Worm (Caenorhabditis elegans) whole organism, young adult: ENCODE data around the gene T19D12.1.

Experiments
- B0019.2 ChIP-seq: fragments of 200-800 bp; sonication (Bioruptor generic); conservative IDR thresholded peaks from 2 replicates; pipeline ENCODE4 v1.3.6; 2022; ENCODE audit warnings: missing genetic modification reagents, missing genetic modification characterization, missing compliant biosample characterization
- B0261.1 ChIP-seq: sonication (generic microtip); optimal IDR thresholded peaks from 2 replicates; lab custom pipeline; 2016; ENCODE audit warnings: mild to moderate bottlenecking, missing genetic modification characterization, moderate library complexity, missing compliant biosample characterization
- F22D6.2 ChIP-seq: sonication (generic microtip); optimal IDR thresholded peaks from 2 replicates; lab custom pipeline; 2016; ENCODE audit warnings: mild to moderate bottlenecking, missing genetic modification characterization, missing compliant biosample characterization
- F33H1.4 ChIP-seq: fragments of 200-800 bp; sonication (Bioruptor generic); IDR thresholded peaks from 2 replicates; pipeline ENCODE4 v1.3.6; 2022; ENCODE audit warnings: missing genetic modification reagents, missing genetic modification characterization, missing compliant biosample characterization
- F37B4.10 ChIP-seq: fragments of 200-800 bp; sonication (Bioruptor generic); IDR thresholded peaks from 2 replicates; pipeline ENCODE4 v1.3.6; 2022; ENCODE audit warnings: missing genetic modification characterization, missing compliant biosample characterization
- F39B2.1 ChIP-seq: fragments of 200-800 bp; sonication (Bioruptor generic); IDR thresholded peaks from 2 replicates; pipeline ENCODE4 v1.3.6; 2022; ENCODE audit warnings: missing genetic modification reagents, missing genetic modification characterization, missing compliant biosample characterization
- F52B5.7 ChIP-seq: sonication (generic microtip); optimal IDR thresholded peaks from 2 replicates; lab custom pipeline; 2016; ENCODE audit warnings: mild to moderate bottlenecking, missing genetic modification characterization, missing compliant biosample characterization
- K12H6.12 ChIP-seq: fragments of 200-800 bp; sonication (Bioruptor generic); optimal IDR thresholded peaks from 2 replicates; lab custom pipeline; 2018; ENCODE audit warnings: mild to moderate bottlenecking, missing genetic modification characterization, missing compliant biosample characterization
- aptf-2 ChIP-seq: fragments of 200-800 bp; sonication (Bioruptor generic); conservative IDR thresholded peaks from 2 replicates; pipeline ENCODE4 v1.3.6; 2022; ENCODE audit warnings: missing genetic modification reagents, missing genetic modification characterization, missing compliant biosample characterization
- bed-2 ChIP-seq: fragments of 200-800 bp; sonication (Bioruptor generic); IDR thresholded peaks from 2 replicates; pipeline ENCODE4 v1.3.6; 2022; ENCODE audit warnings: missing genetic modification reagents, missing genetic modification characterization, missing compliant biosample characterization
- ccch-3 ChIP-seq: fragments of 200-800 bp; sonication (Bioruptor generic); optimal IDR thresholded peaks from 2 replicates; lab custom pipeline; 2018; ENCODE audit warnings: mild to moderate bottlenecking, missing genetic modification characterization, missing compliant biosample characterization
- cebp-1 ChIP-seq, 2 experiments: fragments of 200-800 bp in 1 of 2; sonication (Bioruptor generic) in 1 of 2; sonication (generic microtip) in 1 of 2; IDR thresholded peaks in 1 of 2; optimal IDR thresholded peaks in 1 of 2; 2 replicates each; pipeline versions ENCODE4 v1.3.6 to Lab custom; 2017 to 2022; ENCODE audit warnings: missing compliant biosample characterization in 2 of 2, missing genetic modification characterization in 2 of 2, mild to moderate bottlenecking in 1 of 2, missing genetic modification reagents in 1 of 2, moderate library complexity in 1 of 2
- cebp-2 ChIP-seq: fragments of 200-800 bp; sonication (Bioruptor generic); IDR thresholded peaks from 2 replicates; pipeline ENCODE4 v1.3.6; 2022; ENCODE audit warnings: missing genetic modification characterization, missing compliant biosample characterization
- ceh-58 ChIP-seq: fragments of 200-800 bp; sonication (Bioruptor generic); IDR thresholded peaks from 2 replicates; pipeline ENCODE4 v1.3.6; 2022; ENCODE audit warnings: missing genetic modification characterization, missing compliant biosample characterization
- ceh-79 ChIP-seq: sonication (generic microtip); optimal IDR thresholded peaks from 2 replicates; lab custom pipeline; 2017; ENCODE audit warnings: mild to moderate bottlenecking, missing genetic modification characterization, missing compliant biosample characterization
- ceh-91 ChIP-seq: fragments of 200-800 bp; sonication (Bioruptor generic); IDR thresholded peaks from 2 replicates; pipeline ENCODE4 v1.3.6; 2022; ENCODE audit warnings: missing genetic modification reagents, missing genetic modification characterization, missing compliant biosample characterization
- chd-7 ChIP-seq: sonication (generic microtip); optimal IDR thresholded peaks from 2 replicates; lab custom pipeline; 2016; ENCODE audit warnings: mild to moderate bottlenecking, missing genetic modification characterization, moderate library complexity, missing compliant biosample characterization
- dox-1 ChIP-seq: fragments of 200-800 bp; sonication (Bioruptor generic); IDR thresholded peaks from 2 replicates; pipeline ENCODE4 v1.3.6; 2022; ENCODE audit warnings: missing genetic modification reagents, missing genetic modification characterization, missing compliant biosample characterization
- dpff-1 ChIP-seq: sonication (generic microtip); optimal IDR thresholded peaks from 2 replicates; lab custom pipeline; 2017; ENCODE audit warnings: mild to moderate bottlenecking, missing genetic modification characterization, missing compliant biosample characterization
- ekl-4 ChIP-seq: fragments of 200-800 bp; sonication (Bioruptor generic); IDR thresholded peaks from 2 replicates; pipeline ENCODE4 v1.3.6; 2022; ENCODE audit warnings: missing genetic modification reagents, missing genetic modification characterization, missing compliant biosample characterization
- gei-17 ChIP-seq: fragments of 200-800 bp; sonication (Bioruptor generic); optimal IDR thresholded peaks from 2 replicates; lab custom pipeline; 2018; ENCODE audit warnings: mild to moderate bottlenecking, missing genetic modification characterization, missing compliant biosample characterization
- hlh-12 ChIP-seq: sonication (generic microtip); optimal IDR thresholded peaks from 2 replicates; lab custom pipeline; 2016; ENCODE audit warnings: missing genetic modification characterization, missing compliant biosample characterization
- lag-1 ChIP-seq: fragments of 200-800 bp; sonication (Bioruptor generic); IDR thresholded peaks from 2 replicates; pipeline ENCODE4 v1.3.6; 2022; ENCODE audit warnings: missing genetic modification reagents, missing genetic modification characterization, missing compliant biosample characterization
- let-607 ChIP-seq, 2 experiments: fragments of 200-800 bp in 1 of 2; sonication (Bioruptor generic) in 1 of 2; sonication (generic microtip) in 1 of 2; optimal IDR thresholded peaks; 2 replicates each; lab custom pipeline; 2016 to 2018; ENCODE audit warnings: mild to moderate bottlenecking in 2 of 2, missing compliant biosample characterization in 2 of 2, missing genetic modification characterization in 2 of 2, moderate library complexity in 2 of 2, missing genotype in 1 of 2
- lsl-1 ChIP-seq: fragments of 200-800 bp; sonication (Bioruptor generic); optimal IDR thresholded peaks from 2 replicates; lab custom pipeline; 2018; ENCODE audit warnings: mild to moderate bottlenecking, missing genetic modification characterization, moderate library complexity, missing compliant biosample characterization
- madf-8 ChIP-seq: fragments of 200-800 bp; sonication (Bioruptor generic); conservative IDR thresholded peaks from 2 replicates; pipeline ENCODE4 v1.3.6; 2022; ENCODE audit warnings: missing genetic modification reagents, missing genetic modification characterization, missing compliant biosample characterization
- mcd-1 ChIP-seq: fragments of 200-800 bp; sonication (Bioruptor generic); IDR thresholded peaks from 2 replicates; pipeline ENCODE4 v1.3.6; 2022; ENCODE audit warnings: missing genetic modification reagents, missing genetic modification characterization, missing compliant biosample characterization
- nhr-179 ChIP-seq: sonication (generic microtip); optimal IDR thresholded peaks from 2 replicates; lab custom pipeline; 2016; ENCODE audit warnings: mild to moderate bottlenecking, missing genetic modification characterization, missing compliant biosample characterization
- nhr-27 ChIP-seq: fragments of 200-800 bp; sonication (Bioruptor generic); optimal IDR thresholded peaks from 2 replicates; lab custom pipeline; 2018; ENCODE audit warnings: mild to moderate bottlenecking, missing genetic modification characterization, moderate library complexity, missing compliant biosample characterization
- sea-2 ChIP-seq: fragments of 200-800 bp; sonication (Bioruptor generic); IDR thresholded peaks from 2 replicates; pipeline ENCODE4 v1.3.6; 2022; ENCODE audit warnings: missing genetic modification characterization, missing compliant biosample characterization
- snpc-1.1 ChIP-seq: sonication (generic microtip); optimal IDR thresholded peaks from 2 replicates; lab custom pipeline; 2017; ENCODE audit warnings: missing genetic modification characterization, mild to moderate bottlenecking, missing compliant biosample characterization, antibody characterized with exemption, moderate library complexity, missing genotype, missing genetic modification reagents; ENCODE audit not compliant: insufficient read depth
- snpc-1.3 ChIP-seq: sonication (generic microtip); optimal IDR thresholded peaks from 2 replicates; lab custom pipeline; 2017; ENCODE audit warnings: missing genetic modification characterization, mild to moderate bottlenecking, missing compliant biosample characterization, antibody characterized with exemption, moderate library complexity, missing genotype, missing genetic modification reagents; ENCODE audit not compliant: insufficient read depth
- snpc-3.4 ChIP-seq: sonication (generic microtip); optimal IDR thresholded peaks from 2 replicates; lab custom pipeline; 2017; ENCODE audit warnings: missing genetic modification characterization, mild to moderate bottlenecking, missing compliant biosample characterization, antibody characterized with exemption, moderate library complexity, missing genotype, missing genetic modification reagents
- tbx-9 ChIP-seq: sonication (generic microtip); optimal IDR thresholded peaks from 2 replicates; lab custom pipeline; 2016; ENCODE audit warnings: borderline replicate concordance, missing genetic modification characterization, inconsistent platforms, missing compliant biosample characterization
- unc-130 ChIP-seq: sonication (generic microtip); optimal IDR thresholded peaks from 2 replicates; lab custom pipeline; 2016; ENCODE audit warnings: missing genetic modification reagents, missing genetic modification characterization, missing compliant biosample characterization
- zfh-2 ChIP-seq: fragments of 200-800 bp; sonication (Bioruptor generic); conservative IDR thresholded peaks from 2 replicates; pipeline ENCODE4 v1.3.6; 2022; ENCODE audit warnings: missing genetic modification reagents, missing genetic modification characterization, missing compliant biosample characterization
- ztf-6 ChIP-seq: fragments of 200-800 bp; sonication (Bioruptor generic); IDR thresholded peaks from 2 replicates; pipeline ENCODE4 v1.3.6; 2022; ENCODE audit warnings: missing genetic modification reagents, missing genetic modification characterization, missing compliant biosample characterization

T19D12.1 gene

ce11 chrII:6710596-6710995 is 43.9 kb downstream of the T19D12.1 start:
- TF ChIP-seq F37B4.10 (GFP tag; lab: Robert Waterston, UW) (no peak), zfh-2 (GFP tag; lab: Robert Waterston, UW) (peak; percentile 74), dox-1 (GFP tag; lab: Robert Waterston, UW) (0 out of 2 replicates have a peak, but pooled peaks have one; percentile 23), bed-2 (GFP tag; lab: Robert Waterston, UW) (no peak), dpff-1 (no peak), ztf-6 (GFP tag; lab: Robert Waterston, UW) (no peak)

DNA sequence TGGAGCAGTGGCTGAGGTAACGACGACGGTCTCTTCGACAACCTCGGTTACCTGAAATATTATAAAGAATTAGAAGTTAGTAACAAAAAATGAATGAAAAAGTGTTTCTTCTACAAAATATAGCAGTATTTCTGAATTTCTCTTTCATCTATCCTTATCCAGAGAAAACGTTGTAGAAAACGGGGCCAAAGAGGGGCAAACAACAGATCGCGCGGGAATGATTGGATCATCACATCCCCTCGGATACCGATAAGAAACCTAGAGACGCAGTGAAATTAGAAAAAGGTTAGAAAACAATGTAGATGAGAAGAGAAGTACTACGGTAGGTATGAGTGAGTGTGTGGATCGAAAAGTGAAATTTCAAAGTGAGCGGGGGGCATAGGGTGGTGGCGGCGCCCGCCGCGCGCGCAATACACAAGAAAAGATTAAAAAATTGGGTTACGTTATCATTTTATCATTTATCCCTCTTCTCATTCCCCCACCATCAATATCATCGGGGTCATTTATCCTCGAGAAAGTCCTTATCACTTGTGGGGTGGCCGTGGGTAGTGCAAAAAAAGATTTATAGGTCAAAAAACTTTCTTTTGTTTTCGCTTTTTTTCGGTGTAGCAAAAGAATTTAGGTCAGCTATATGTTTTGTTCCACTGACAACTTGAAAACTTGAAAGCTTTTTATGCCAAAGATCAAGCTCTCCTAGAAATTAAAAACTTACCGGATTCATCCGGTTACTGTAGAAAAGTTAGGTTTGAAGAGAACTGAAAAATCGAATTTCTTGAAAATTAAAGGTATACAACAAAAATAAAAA is 45.7 kb downstream of the T19D12.1 start, which contains the start of the genes dpy-10 and T14B4.19:
Gene dpy-10, minus strand, starts transcription at position 51 of the 805 bp plus-strand sequence.
Gene T14B4.19, minus strand, starts transcription at position 755 of the 805 bp plus-strand sequence.
- no peak for TF ChIP-seq ceh-58 (GFP tag; lab: Robert Waterston, UW)
- TF ChIP-seq lsl-1 = no peak
- TF ChIP-seq F52B5.7 (tag; lab: Kevin White, UChicago) = no peak
- TF ChIP-seq sea-2 (GFP tag; lab: Robert Waterston, UW) = no peak
- no peak for TF ChIP-seq nhr-179 (tag; lab: Kevin White, UChicago)
- no peak for TF ChIP-seq snpc-3.4 (tag; lab: Kevin White, UChicago)
- TF ChIP-seq hlh-12 (tag; lab: Kevin White, UChicago) = no peak
- TF ChIP-seq cebp-2 (GFP tag; lab: Robert Waterston, UW) = no peak
- no peak for TF ChIP-seq unc-130 (GFP tag; lab: Kevin White, UChicago)

ce11 chrII:6713003-6713402 is 46.3 kb downstream of the T19D12.1 start:
- no peak for TF ChIP-seq ccch-3 (GFP tag; lab: Kevin White, UChicago)
- no peak for TF ChIP-seq snpc-1.3 (tag; lab: Kevin White, UChicago)
- no peak for TF ChIP-seq ceh-91 (GFP tag; lab: Robert Waterston, UW)
- TF ChIP-seq F22D6.2 (tag; lab: Kevin White, UChicago) = no peak
- no peak for TF ChIP-seq madf-8
- TF ChIP-seq B0261.1 = no peak
- TF ChIP-seq B0019.2 (GFP tag; lab: Robert Waterston, UW) = no peak
- no peak for TF ChIP-seq let-607 (tag; optimal IDR thresholded peaks at IDR 0.05; lab: Kevin White, UChicago)
- no peak for TF ChIP-seq gei-17 (GFP tag; lab: Kevin White, UChicago)
- no peak for TF ChIP-seq nhr-27 (tag; lab: Kevin White, UChicago)
- TF ChIP-seq, all 124 proteins: peak for 0

DNA sequence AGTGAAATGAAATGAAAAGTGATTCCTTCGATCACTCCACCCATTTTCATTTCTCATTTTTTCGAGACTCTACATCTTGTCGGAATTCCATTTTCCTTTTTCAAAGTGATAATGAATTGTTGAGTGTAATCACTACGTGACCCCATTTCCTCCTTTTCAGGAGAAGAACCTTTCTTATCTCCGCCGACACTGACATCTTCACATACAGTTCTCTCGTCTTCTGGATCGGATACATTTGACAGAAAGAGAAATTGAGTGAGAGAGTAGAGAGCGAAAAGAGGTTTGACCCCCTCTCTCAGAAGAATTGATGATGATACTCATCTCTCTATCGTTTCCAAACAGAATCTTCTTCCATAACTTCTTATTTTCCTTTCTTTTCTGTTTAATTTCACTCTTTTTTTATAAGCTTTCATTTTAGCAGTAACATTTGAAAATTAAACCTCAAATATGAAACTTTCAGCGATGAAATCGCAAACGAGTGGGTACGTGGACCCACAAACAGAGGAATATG is 47.2 kb downstream of the T19D12.1 start, which contains the start of gene dpy-2:
Gene dpy-2, plus strand, starts transcription at position 461 of the 511 bp plus-strand sequence.
- no peak for TF ChIP-seq K12H6.12 (tag; lab: Kevin White, UChicago)
- no peak for TF ChIP-seq snpc-1.1 (tag; lab: Kevin White, UChicago)
- no peak for TF ChIP-seq ceh-58 (GFP tag; lab: Robert Waterston, UW)
- TF ChIP-seq cebp-1 (GFP tag; IDR thresholded peaks at IDR 0.05; lab: Robert Waterston, UW) = no peak
- TF ChIP-seq cebp-1 (tag; optimal IDR thresholded peaks at IDR 0.05; lab: Kevin White, UChicago) = no peak
- no peak for TF ChIP-seq F39B2.1 (GFP tag; lab: Robert Waterston, UW)
- TF ChIP-seq mcd-1 (GFP tag; lab: Robert Waterston, UW) = no peak
- no peak for TF ChIP-seq aptf-2 (GFP tag; lab: Robert Waterston, UW)
- no peak for TF ChIP-seq lag-1 (GFP tag; lab: Robert Waterston, UW)
- TF ChIP-seq ceh-79 (tag; lab: Kevin White, UChicago) = no peak
- no peak for TF ChIP-seq F52B5.7 (tag; lab: Kevin White, UChicago)
- no peak for TF ChIP-seq chd-7
- no peak for TF ChIP-seq snpc-3.4 (tag; lab: Kevin White, UChicago)
- no peak for TF ChIP-seq tbx-9 (tag; lab: Kevin White, UChicago)
- no peak for TF ChIP-seq ekl-4 (GFP tag; lab: Robert Waterston, UW)
- no peak for TF ChIP-seq F33H1.4 (GFP tag; lab: Robert Waterston, UW)
